Worm (Caenorhabditis elegans) whole organism, midembryonic: ENCODE results near the gene lmp-1.

Source experiments
- T22C8.4 ChIP-seq: fragments of 200-800 bp; sonication (Bioruptor generic); IDR thresholded peaks from 2 replicates; pipeline ENCODE4 v1.3.6; 2022; ENCODE audit warnings: missing genetic modification characterization, missing compliant biosample characterization
- cog-1 ChIP-seq: sonication (generic microtip); optimal IDR thresholded peaks from 2 replicates; lab custom pipeline; 2016; ENCODE audit warnings: missing genetic modification characterization, missing compliant biosample characterization
- flt-1 ChIP-seq: fragments of 200-800 bp; sonication (Bioruptor generic); IDR thresholded peaks from 2 replicates; pipeline ENCODE4 v1.3.6; 2022; ENCODE audit warnings: missing genetic modification characterization, missing compliant biosample characterization
- klf-2 ChIP-seq: fragments of 200-800 bp; sonication (Bioruptor generic); conservative IDR thresholded peaks from 2 replicates; pipeline ENCODE4 v1.3.6; 2022; ENCODE audit warnings: missing genetic modification reagents, missing genetic modification characterization, missing compliant biosample characterization
- med-1 ChIP-seq: sonication (generic microtip); optimal IDR thresholded peaks from 2 replicates; lab custom pipeline; 2017; ENCODE audit warnings: missing genetic modification characterization, mild to moderate bottlenecking, missing compliant biosample characterization, antibody characterized with exemption, missing genetic modification reagents; ENCODE audit not compliant: insufficient read depth
- ref-1 ChIP-seq: fragments of 200-800 bp; sonication (Bioruptor generic); conservative IDR thresholded peaks from 2 replicates; pipeline ENCODE4 v1.3.6; 2022; ENCODE audit warnings: missing genetic modification reagents, missing genetic modification characterization, missing compliant biosample characterization
- tab-1 ChIP-seq: fragments of 200-800 bp; sonication (Bioruptor generic); IDR thresholded peaks from 2 replicates; pipeline ENCODE4 v1.3.6; 2022; ENCODE audit warnings: missing genetic modification characterization, missing compliant biosample characterization
- ztf-23 ChIP-seq: fragments of 200-800 bp; sonication (Bioruptor generic); IDR thresholded peaks from 2 replicates; pipeline ENCODE4 v1.3.6; 2022; ENCODE audit warnings: missing genetic modification reagents, missing genetic modification characterization, missing compliant biosample characterization
- ztf-29 ChIP-seq: fragments of 200-800 bp; sonication (Bioruptor generic); IDR thresholded peaks from 2 replicates; pipeline ENCODE4 v1.3.6; 2022; ENCODE audit warnings: missing genetic modification reagents, missing genetic modification characterization, missing compliant biosample characterization

The lmp-1 gene

ce11 chrX:6382930-6383329 lies 5.4 kb upstream of the lmp-1 start:
- TF ChIP-seq flt-1 (no peak), ref-1 (GFP tag; lab: Robert Waterston, UW) (no peak), T22C8.4 (GFP tag; lab: Robert Waterston, UW) (no peak), klf-2 (no peak), tab-1 (GFP tag; lab: Robert Waterston, UW) (no peak), ztf-23 (GFP tag; lab: Robert Waterston, UW) (no peak), cog-1 (tag; lab: Kevin White, UChicago) (no peak), med-1 (GFP tag; lab: Kevin White, UChicago) (no peak), ztf-29 (GFP tag; lab: Robert Waterston, UW) (no peak)

ce11 chrX:6378363-6378762 lies 879 bp upstream of the lmp-1 start:
- TF ChIP-seq flt-1 (peak; percentile 75), T22C8.4 (GFP tag; lab: Robert Waterston, UW) (no peak), tab-1 (GFP tag; lab: Robert Waterston, UW) (peak; percentile 37; the same call in 1 of the 2 replicates), klf-2 (no peak), cog-1 (tag; lab: Kevin White, UChicago) (peak; percentile 67), ztf-23 (GFP tag; lab: Robert Waterston, UW) (0 out of 2 replicates have a peak, but pooled peaks have one; percentile 27)

- TF ChIP-seq med-1 (GFP tag; lab: Kevin White, UChicago) (no peak), tab-1 (GFP tag; lab: Robert Waterston, UW) (no peak), klf-2 (no peak), flt-1 (no peak), cog-1 (tag; lab: Kevin White, UChicago) (no peak), ztf-23 (GFP tag; lab: Robert Waterston, UW) (no peak), T22C8.4 (GFP tag; lab: Robert Waterston, UW) (no peak), ztf-29 (GFP tag; lab: Robert Waterston, UW) (no peak)
These were observed 3.0 kb downstream of the lmp-1 start, which contains the start of gene C03B1.1 for ce11 chrX:6374451-6374850. Gene C03B1.1, plus strand, starts transcription at chrX:6374751.

ce11 chrX:6373348-6373747 lies 4.1 kb downstream of the lmp-1 start, which contains the start of gene C03B1.17:
Gene C03B1.17, plus strand, starts transcription at chrX:6373648.
- TF ChIP-seq flt-1 (no peak), tab-1 (GFP tag; lab: Robert Waterston, UW) (no peak), ztf-23 (GFP tag; lab: Robert Waterston, UW) (no peak), ztf-29 (GFP tag; lab: Robert Waterston, UW) (no peak), klf-2 (no peak), cog-1 (tag; lab: Kevin White, UChicago) (no peak), T22C8.4 (GFP tag; lab: Robert Waterston, UW) (no peak), med-1 (GFP tag; lab: Kevin White, UChicago) (no peak), ref-1 (GFP tag; lab: Robert Waterston, UW) (no peak)

- TF ChIP-seq ztf-23 (GFP tag; lab: Robert Waterston, UW) (peak; percentile 87), ztf-29 (GFP tag; lab: Robert Waterston, UW) (peak; percentile 85), ref-1 (GFP tag; lab: Robert Waterston, UW) (peak; percentile 78), T22C8.4 (GFP tag; lab: Robert Waterston, UW) (peak; percentile 75), cog-1 (tag; lab: Kevin White, UChicago) (peak; percentile 57), klf-2 (peak; percentile 86), tab-1 (GFP tag; lab: Robert Waterston, UW) (peak; percentile 87), med-1 (GFP tag; lab: Kevin White, UChicago) (peak; percentile 38), flt-1 (peak; percentile 94)
These were observed 6.0 kb downstream of the lmp-1 start for ce11 chrX:6371192-6372116.

ce11 chrX:6369717-6370116 lies 7.8 kb downstream of the lmp-1 start, which contains the start of gene C03B1.2:
Gene C03B1.2, plus strand, starts transcription at chrX:6370017.
- TF ChIP-seq tab-1 (GFP tag; lab: Robert Waterston, UW) (no peak), cog-1 (tag; lab: Kevin White, UChicago) (no peak), ztf-29 (GFP tag; lab: Robert Waterston, UW) (no peak), klf-2 (no peak), ztf-23 (GFP tag; lab: Robert Waterston, UW) (no peak), T22C8.4 (GFP tag; lab: Robert Waterston, UW) (no peak), flt-1 (no peak), ref-1 (GFP tag; lab: Robert Waterston, UW) (no peak), med-1 (GFP tag; lab: Kevin White, UChicago) (no peak)

ce11 chrX:6365715-6366114 lies 11.8 kb downstream of the lmp-1 start, which contains the start of gene C03B1.3:
Gene C03B1.3, plus strand, starts transcription at chrX:6366015.
- TF ChIP-seq ztf-29 (GFP tag; lab: Robert Waterston, UW) (no peak), ztf-23 (GFP tag; lab: Robert Waterston, UW) (no peak), klf-2 (no peak), cog-1 (tag; lab: Kevin White, UChicago) (no peak), ref-1 (GFP tag; lab: Robert Waterston, UW) (no peak), flt-1 (no peak), med-1 (GFP tag; lab: Kevin White, UChicago) (no peak), tab-1 (GFP tag; lab: Robert Waterston, UW) (no peak), T22C8.4 (GFP tag; lab: Robert Waterston, UW) (no peak)

ce11 chrX:6364196-6364595 lies 13.3 kb downstream of the lmp-1 start, which contains the start of gene C03B1.4:
Gene C03B1.4, plus strand, starts transcription at chrX:6364496.
- TF ChIP-seq T22C8.4 (GFP tag; lab: Robert Waterston, UW) (no peak), ztf-23 (GFP tag; lab: Robert Waterston, UW) (no peak), klf-2 (no peak), ref-1 (GFP tag; lab: Robert Waterston, UW) (no peak), flt-1 (no peak), cog-1 (tag; lab: Kevin White, UChicago) (no peak), ztf-29 (GFP tag; lab: Robert Waterston, UW) (no peak), med-1 (GFP tag; lab: Kevin White, UChicago) (no peak), tab-1 (GFP tag; lab: Robert Waterston, UW) (no peak)
